Worm (Caenorhabditis elegans): ENCODE data around the gene ZC239.22.
"Not testable (repeated sequence)": the region's sequence is repeated elsewhere in the genome, so short reads cannot be mapped to it uniquely, and the experiment has no call there.

DNA sequence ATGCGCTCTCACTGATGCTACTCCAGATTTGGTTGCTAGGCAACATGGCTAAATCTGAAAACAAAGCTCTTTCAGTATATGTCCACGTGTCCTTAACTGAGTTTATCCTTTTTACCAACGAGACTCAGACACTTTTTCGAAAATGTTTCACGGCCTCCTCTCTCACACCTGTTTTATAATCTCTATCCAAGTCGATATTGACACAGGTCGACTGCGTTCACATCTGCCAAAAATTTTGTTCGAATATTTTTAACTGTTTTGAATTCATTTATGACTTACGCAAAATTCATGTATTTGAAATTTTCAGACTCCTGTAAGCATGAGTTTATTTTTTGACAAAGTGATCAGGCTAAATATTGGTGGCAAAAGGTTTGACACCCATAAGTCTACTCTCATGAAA, 4.9 kb downstream of the ZC239.22 start, which contains the start of gene ZC239.3:
- not testable (repeated sequence) for TF ChIP-seq F13C5.2 (tag; optimal IDR thresholded peaks at IDR 0.05); hmg-4 (GFP tag; optimal IDR thresholded peaks at IDR 0.05); ama-1 (optimal IDR thresholded peaks at IDR 0.05); aly-1 (tag; optimal IDR thresholded peaks at IDR 0.05)
